Fruit fly (Drosophila melanogaster): ENCODE data around the gene CG34448.

CG34448 gene

dm6 chr2L:2373818-2374746 is 43.7 kb downstream of the CG34448 start, which contains the start of the genes CG3609 and CG15390 (continued):
- TF ChIP-seq B-H2 (GFP tag; optimal IDR thresholded peaks at IDR 0.05) = peak; percentile 98
- peak; percentile 64 for TF ChIP-seq CG10979 (tag; optimal IDR thresholded peaks at IDR 0.05)
- TF ChIP-seq Sin3A (optimal IDR thresholded peaks at IDR 0.05) = peak; percentile 4
- peak; percentile 92 for TF ChIP-seq shn (GFP tag; optimal IDR thresholded peaks at IDR 0.05)
- peak; percentile 80 for TF ChIP-seq CG15514 (GFP tag; optimal IDR thresholded peaks at IDR 0.05)
- peak; percentile 92 for TF ChIP-seq HmgD (GFP tag; optimal IDR thresholded peaks at IDR 0.05)
- TF ChIP-seq CG3847 (GFP tag; IDR thresholded peaks at IDR 0.05) = peak; percentile 86
- TF ChIP-seq CG6272 (GFP tag; IDR thresholded peaks at IDR 0.05) = peak; percentile 84
- TF ChIP-seq CG12744 (GFP tag; optimal IDR thresholded peaks at IDR 0.05) = peak; percentile 86
- TF ChIP-seq dmrt99B (tag; optimal IDR thresholded peaks at IDR 0.05) = peak; percentile 63
- TF ChIP-seq prd (optimal IDR thresholded peaks at IDR 0.05) = no peak
- TF ChIP-seq prd (GFP tag; IDR thresholded peaks at IDR 0.05) = peak; percentile 86
- peak; percentile 32; the same call in 1 of the 2 replicates for TF ChIP-seq hbn (GFP tag; IDR thresholded peaks at IDR 0.05; ENCODE audit: partially characterized antibody)
- TF ChIP-seq CG7372 (GFP tag; IDR thresholded peaks at IDR 0.05) = peak; percentile 60
- peak; percentile 78 for TF ChIP-seq CG8290 (GFP tag; optimal IDR thresholded peaks at IDR 0.05)
- peak; percentile 8 to 99 for TF ChIP-seq CG8290 (tag; optimal IDR thresholded peaks at IDR 0.05)
- TF ChIP-seq kay (GFP tag; optimal IDR thresholded peaks at IDR 0.05) = peak; percentile 80
- peak; percentile 58 for TF ChIP-seq Sox100B (GFP tag; optimal IDR thresholded peaks at IDR 0.05)
- TF ChIP-seq zfh1 (GFP tag; IDR thresholded peaks at IDR 0.05) = peak; percentile 92
- TF ChIP-seq Eip74EF (GFP tag; optimal IDR thresholded peaks at IDR 0.05) = peak in 1 of 2 experiments; percentile 75
- TF ChIP-seq disco-r (GFP tag; optimal IDR thresholded peaks at IDR 0.05) = peak; percentile 83
- peak; percentile 51 for TF ChIP-seq CG4404 (GFP tag; IDR thresholded peaks at IDR 0.05)
- peak; percentile 53 for TF ChIP-seq D19A (tag; optimal IDR thresholded peaks at IDR 0.05)
- TF ChIP-seq jing (GFP tag; optimal IDR thresholded peaks at IDR 0.05) = no peak
- TF ChIP-seq Bgb (GFP tag; IDR thresholded peaks at IDR 0.05; ENCODE audit: partially characterized antibody) = peak; percentile 17; the same call in 1 of the 2 replicates
- TF ChIP-seq sd (tag; optimal IDR thresholded peaks at IDR 0.05) = peak; percentile 89
- TF ChIP-seq chm (GFP tag; IDR thresholded peaks at IDR 0.05) = peak; percentile 90
- peak; percentile 80 for TF ChIP-seq lab (GFP tag; optimal IDR thresholded peaks at IDR 0.05)
- TF ChIP-seq CG12219 (GFP tag; optimal IDR thresholded peaks at IDR 0.05) = peak; percentile 76
- TF ChIP-seq Nf-YA (GFP tag; IDR thresholded peaks at IDR 0.05) = peak; percentile 59
- TF ChIP-seq CG32772 (GFP tag; IDR thresholded peaks at IDR 0.05) = peak; percentile 77
- 0 out of 2 replicates have a peak, but pooled peaks have one; percentile 14 for TF ChIP-seq peb (GFP tag; IDR thresholded peaks at IDR 0.05)
- TF ChIP-seq NC2β (GFP tag; optimal IDR thresholded peaks at IDR 0.05) = peak; percentile 88
- peak; percentile 97 for TF ChIP-seq sens (GFP tag)
- peak; percentile 59 for TF ChIP-seq sens-2 (GFP tag; IDR thresholded peaks at IDR 0.05)
- peak; percentile 69 for TF ChIP-seq CG10147 (GFP tag; optimal IDR thresholded peaks at IDR 0.05)
- TF ChIP-seq CG9876 (GFP tag; optimal IDR thresholded peaks at IDR 0.05) = peak; percentile 75
- peak in 1 of 2 experiments; percentile 39 for TF ChIP-seq Hr78 (GFP tag; optimal IDR thresholded peaks at IDR 0.05)
- TF ChIP-seq CG10209 (GFP tag; optimal IDR thresholded peaks at IDR 0.05) = peak; percentile 57
- no peak for TF ChIP-seq CG10274 (GFP tag; optimal IDR thresholded peaks at IDR 0.05)
- no peak for TF ChIP-seq CG8359 (GFP tag; optimal IDR thresholded peaks at IDR 0.05; ENCODE audit: borderline replicate concordance)
- TF ChIP-seq E2f1 (GFP tag; IDR thresholded peaks at IDR 0.05) = peak; percentile 54
- TF ChIP-seq Dad (GFP tag; optimal IDR thresholded peaks at IDR 0.05) = peak; percentile 85
- TF ChIP-seq Myb (GFP tag; optimal IDR thresholded peaks at IDR 0.05) = peak; percentile 81
- peak; percentile 51 for TF ChIP-seq Bdp1 (GFP tag; optimal IDR thresholded peaks at IDR 0.05)
- no peak for TF ChIP-seq TFAM (GFP tag; optimal IDR thresholded peaks at IDR 0.05)
- peak; percentile 91 for TF ChIP-seq vfl (GFP tag; optimal IDR thresholded peaks at IDR 0.05)
- peak; percentile 68 for TF ChIP-seq CG11560 (tag; IDR thresholded peaks at IDR 0.05)
- TF ChIP-seq ap (GFP tag; IDR thresholded peaks at IDR 0.05) = peak; percentile 30; the same call in 1 of the 2 replicates
